Fruit fly (Drosophila melanogaster): ENCODE measurements around the gene ImpE2.

Gene ImpE2

dm6 chr3L:3530588-3531264, 18.2 kb upstream of the ImpE2 start (continued):
- no peak for TF ChIP-seq Dad (GFP tag; optimal IDR thresholded peaks at IDR 0.05)
- TF ChIP-seq toy (GFP tag; IDR thresholded peaks at IDR 0.05): no peak
- TF ChIP-seq klu (GFP tag; IDR thresholded peaks at IDR 0.05): no peak
- no peak for TF ChIP-seq zfh1 (GFP tag; IDR thresholded peaks at IDR 0.05)
- TF ChIP-seq Ets65A (GFP tag): peak; percentile 73
- no peak for TF ChIP-seq en (GFP tag; optimal IDR thresholded peaks at IDR 0.05)
- no peak for TF ChIP-seq Doc3 (GFP tag; IDR thresholded peaks at IDR 0.05; ENCODE audit: partially characterized antibody)
- no peak for TF ChIP-seq CG33557 (GFP tag; optimal IDR thresholded peaks at IDR 0.05)
- no peak for TF ChIP-seq her (GFP tag; optimal IDR thresholded peaks at IDR 0.05)
- no peak for TF ChIP-seq CG7745 (tag; optimal IDR thresholded peaks at IDR 0.05)
- TF ChIP-seq dmrt11E (tag; optimal IDR thresholded peaks at IDR 0.05): no peak
- no peak for TF ChIP-seq btn (GFP tag; optimal IDR thresholded peaks at IDR 0.05)
- no peak for TF ChIP-seq tx (GFP tag; optimal IDR thresholded peaks at IDR 0.05)
- peak; percentile 16 for TF ChIP-seq nmo (GFP tag; optimal IDR thresholded peaks at IDR 0.05)
- TF ChIP-seq CG11560 (tag; IDR thresholded peaks at IDR 0.05): no peak
- TF ChIP-seq CG1603 (tag; optimal IDR thresholded peaks at IDR 0.05): no peak
- no peak for TF ChIP-seq sc (optimal IDR thresholded peaks at IDR 0.05)
- no peak for TF ChIP-seq sc (GFP tag; optimal IDR thresholded peaks at IDR 0.05)
- no peak for TF ChIP-seq CG6791 (GFP tag; IDR thresholded peaks at IDR 0.05; ENCODE audit: partially characterized antibody)
- no peak for TF ChIP-seq Jarid2 (GFP tag; optimal IDR thresholded peaks at IDR 0.05)
- no peak for TF ChIP-seq E2f2 (GFP tag; IDR thresholded peaks at IDR 0.05)
- no peak for TF ChIP-seq CG12155 (GFP tag; optimal IDR thresholded peaks at IDR 0.05)
- TF ChIP-seq TFAM (GFP tag; optimal IDR thresholded peaks at IDR 0.05): no peak
- TF ChIP-seq abd-A (tag; optimal IDR thresholded peaks at IDR 0.05): peak; percentile 17
- TF ChIP-seq tup (GFP tag; optimal IDR thresholded peaks at IDR 0.05): no peak
- no peak for TF ChIP-seq CG10267 (tag; optimal IDR thresholded peaks at IDR 0.05)
- TF ChIP-seq Fer3 (tag; optimal IDR thresholded peaks at IDR 0.05): no peak
- no peak for TF ChIP-seq C15 (GFP tag; IDR thresholded peaks at IDR 0.05)
- TF ChIP-seq HLH4C (GFP tag; IDR thresholded peaks at IDR 0.05; ENCODE audit: partially characterized antibody): no peak
- no peak for TF ChIP-seq unc-4 (GFP tag; IDR thresholded peaks at IDR 0.05; ENCODE audit: partially characterized antibody)
- no peak for TF ChIP-seq jumu (GFP tag; optimal IDR thresholded peaks at IDR 0.05)
- no peak for TF ChIP-seq CG14441 (GFP tag; IDR thresholded peaks at IDR 0.05)
- no peak for TF ChIP-seq Antp (GFP tag; optimal IDR thresholded peaks at IDR 0.05)
- TF ChIP-seq CG10147 (GFP tag; optimal IDR thresholded peaks at IDR 0.05): no peak
- TF ChIP-seq D19B (GFP tag; optimal IDR thresholded peaks at IDR 0.05): no peak
- peak; percentile 23 for TF ChIP-seq Sox102F (GFP tag; optimal IDR thresholded peaks at IDR 0.05)
- TF ChIP-seq CG13123 (GFP tag; optimal IDR thresholded peaks at IDR 0.05): no peak
- TF ChIP-seq gfzf (GFP tag; optimal IDR thresholded peaks at IDR 0.05): no peak
- TF ChIP-seq otp (GFP tag; IDR thresholded peaks at IDR 0.05): no peak
- TF ChIP-seq slbo (GFP tag; IDR thresholded peaks at IDR 0.05): no peak
- TF ChIP-seq bab2 (GFP tag; optimal IDR thresholded peaks at IDR 0.05): no peak
- no peak for TF ChIP-seq vfl (GFP tag; optimal IDR thresholded peaks at IDR 0.05)
- TF ChIP-seq croc (GFP tag; conservative IDR thresholded peaks at IDR 0.05): no peak
- TF ChIP-seq caup (GFP tag; optimal IDR thresholded peaks at IDR 0.05; ENCODE audit: severe bottlenecking): no peak
- TF ChIP-seq sr (GFP tag; IDR thresholded peaks at IDR 0.05): no peak
- no peak for TF ChIP-seq Sin3A (optimal IDR thresholded peaks at IDR 0.05)
- TF ChIP-seq CG15269 (tag; optimal IDR thresholded peaks at IDR 0.05): no peak
- no peak for TF ChIP-seq CTCF (GFP tag; optimal IDR thresholded peaks at IDR 0.05)
- TF ChIP-seq row (GFP tag; IDR thresholded peaks at IDR 0.05): peak; percentile 52; the same call in 1 of the 3 replicates
- no peak for TF ChIP-seq CG13624 (GFP tag; optimal IDR thresholded peaks at IDR 0.05)
- TF ChIP-seq CG9609 (GFP tag; optimal IDR thresholded peaks at IDR 0.05): no peak
- no peak for TF ChIP-seq mirr (GFP tag; optimal IDR thresholded peaks at IDR 0.05)

All from whole organism, embryonic.